Worm (Caenorhabditis elegans) whole organism, young adult: Measurements from ENCODE around the gene aptf-1.

ENCODE experiments used
- C06A6.2 ChIP-seq: fragments of 200-800 bp; sonication (Bioruptor generic); conservative IDR thresholded peaks from 2 replicates; pipeline ENCODE4 v1.3.6; 2022; ENCODE audit warnings: missing genetic modification characterization, missing compliant biosample characterization
- T07F8.4 ChIP-seq: sonication (generic microtip); optimal IDR thresholded peaks from 2 replicates; lab custom pipeline; 2016; ENCODE audit warnings: mild to moderate bottlenecking, missing genetic modification characterization, moderate library complexity, missing compliant biosample characterization
- Y67H2A.10 ChIP-seq: fragments of 200-800 bp; sonication (Bioruptor generic); conservative IDR thresholded peaks from 2 replicates; pipeline ENCODE4 v1.3.6; 2022; ENCODE audit warnings: missing genetic modification reagents, missing genetic modification characterization, missing compliant biosample characterization
- Y79H2A.3 ChIP-seq: fragments of 200-800 bp; sonication (Bioruptor generic); conservative IDR thresholded peaks from 2 replicates; pipeline ENCODE4 v1.3.6; 2022; ENCODE audit warnings: missing genetic modification reagents, missing genetic modification characterization, missing compliant biosample characterization
- ama-1 ChIP-seq, 3 experiments: fragments of 150-350 bp in 1 of 3; sonication (generic microtip) in 2 of 3; optimal IDR thresholded peaks; 2 replicates each; lab custom pipeline; 2014 to 2018; ENCODE audit warnings: missing biosample characterization in 2 of 3, missing genetic modification characterization in 2 of 3, missing genetic modification reagents in 2 of 3
- madf-10 ChIP-seq: sonication (generic microtip); optimal IDR thresholded peaks from 2 replicates; lab custom pipeline; 2016; ENCODE audit warnings: mild to moderate bottlenecking, missing genetic modification characterization, missing compliant biosample characterization
- nfya-1 ChIP-seq: sonication (generic microtip); optimal IDR thresholded peaks from 2 replicates; lab custom pipeline; 2017; ENCODE audit warnings: antibody characterized with exemption, missing compliant biosample characterization, missing genetic modification characterization, borderline replicate concordance; ENCODE audit not compliant: insufficient read depth
- nfyb-1 ChIP-seq: fragments of 200-800 bp; sonication (Bioruptor generic); IDR thresholded peaks from 2 replicates; pipeline ENCODE4 v1.3.6; 2022; ENCODE audit warnings: missing genetic modification reagents, missing genetic modification characterization, missing compliant biosample characterization
- sdz-38 ChIP-seq: sonication (generic microtip); optimal IDR thresholded peaks from 2 replicates; lab custom pipeline; 2016; ENCODE audit warnings: missing genotype, missing genetic modification characterization, missing compliant biosample characterization
- unc-130 ChIP-seq: sonication (generic microtip); optimal IDR thresholded peaks from 2 replicates; lab custom pipeline; 2016; ENCODE audit warnings: missing genetic modification reagents, missing genetic modification characterization, missing compliant biosample characterization
- unc-62 ChIP-seq: fragments of 150-350 bp; optimal IDR thresholded peaks from 2 replicates; lab custom pipeline; 2014; ENCODE audit warnings: missing biosample characterization, missing genetic modification reagents, missing genetic modification characterization
- ztf-18 ChIP-seq: sonication (generic microtip); optimal IDR thresholded peaks from 2 replicates; lab custom pipeline; 2016; ENCODE audit warnings: missing genotype, mild to moderate bottlenecking, missing genetic modification characterization, missing compliant biosample characterization
- ztf-25 ChIP-seq: fragments of 200-800 bp; sonication (Bioruptor generic); IDR thresholded peaks from 2 replicates; pipeline ENCODE4 v1.3.6; 2022; ENCODE audit warnings: missing genetic modification reagents, missing genetic modification characterization, missing compliant biosample characterization

ce11 chrII:6496496-6496895 lies 41.7 kb downstream of the aptf-1 start:
- TF ChIP-seq ztf-25 (no peak), unc-62 (GFP tag; lab: Kevin White, UChicago) (no peak), T07F8.4 (no peak), ztf-18 (tag; lab: Kevin White, UChicago) (no peak), C06A6.2 (no peak), madf-10 (no peak), ama-1 (optimal IDR thresholded peaks at IDR 0.05; lab: Kevin White, UChicago) (no peak), ama-1 (GFP tag; optimal IDR thresholded peaks at IDR 0.05; lab: Kevin White, UChicago) (no peak), Y79H2A.3 (GFP tag; lab: Robert Waterston, UW) (no peak), nfyb-1 (GFP tag; lab: Robert Waterston, UW) (no peak), sdz-38 (tag; lab: Kevin White, UChicago) (no peak), Y67H2A.10 (GFP tag; lab: Robert Waterston, UW) (no peak), nfya-1 (tag; lab: Kevin White, UChicago) (no peak), unc-130 (no peak)
